Worm (Caenorhabditis elegans) whole organism, L2 larva: ENCODE measurements around the gene clec-229.

ENCODE experiments used
- Y55F3AM.14 ChIP-seq: fragments of 200-800 bp; sonication (Bioruptor generic); optimal IDR thresholded peaks from 2 replicates; lab custom pipeline; 2018; ENCODE audit warnings: mild to moderate bottlenecking, missing genetic modification characterization, missing compliant biosample characterization
- blmp-1 ChIP-seq: sonication (generic microtip); optimal IDR thresholded peaks from 2 replicates; lab custom pipeline; 2017; ENCODE audit warnings: missing genetic modification characterization, mild to moderate bottlenecking, missing compliant biosample characterization, antibody characterized with exemption, moderate library complexity; ENCODE audit not compliant: insufficient read depth
- ceh-82 ChIP-seq: fragments of 150-350 bp; optimal IDR thresholded peaks from 2 replicates; lab custom pipeline; 2014; ENCODE audit warnings: missing biosample characterization, missing genetic modification characterization
- lin-13 ChIP-seq: fragments of 150-350 bp; optimal IDR thresholded peaks from 2 replicates; lab custom pipeline; 2014; ENCODE audit warnings: missing biosample characterization, missing genetic modification reagents, missing genetic modification characterization

ce11 chrV:15298597-15298996, 42.7 kb downstream of the clec-229 start, which contains the start of gene cpr-3:
- TF ChIP-seq lin-13 (no peak), Y55F3AM.14 (GFP tag; lab: Kevin White, UChicago) (no peak), blmp-1 (tag; lab: Kevin White, UChicago) (no peak), ceh-82 (tag; lab: Kevin White, UChicago) (no peak)
